Worm (Caenorhabditis elegans): ENCODE measurements around the gene bath-23.

ce11 chrII:3383116-3383515 lies 12.0 kb downstream of the bath-23 start:
- TF ChIP-seq nhr-28 (tag; optimal IDR thresholded peaks at IDR 0.05): no peak
- TF ChIP-seq ces-1 (GFP tag; optimal IDR thresholded peaks at IDR 0.05): no peak
